Fruit fly (Drosophila melanogaster) whole organism, prepupa: ENCODE data around the gene CG43390.

Experiments used
- CG10631 ChIP-seq: fragments of 200-800 bp; sonication (Bioruptor generic); optimal IDR thresholded peaks from 2 replicates; lab custom pipeline; 2016; ENCODE audit warnings: missing biosample characterization, missing genetic modification characterization
- CG10669 ChIP-seq: fragments of 200-800 bp; sonication (Bioruptor generic); optimal IDR thresholded peaks from 3 replicates; lab custom pipeline; 2018; ENCODE audit warnings: missing biosample characterization, mild to moderate bottlenecking, missing genetic modification characterization, moderate library complexity
- CG11762 ChIP-seq: fragments of 200-800 bp; sonication (Bioruptor generic); optimal IDR thresholded peaks from 3 replicates; lab custom pipeline; 2016; ENCODE audit warnings: missing biosample characterization, missing genetic modification characterization; ENCODE audit not compliant: insufficient read depth
- CG11902 ChIP-seq: fragments of 200-800 bp; sonication (Bioruptor generic); optimal IDR thresholded peaks from 3 replicates; lab custom pipeline; 2016; ENCODE audit warnings: missing biosample characterization, missing genetic modification characterization
- CG15336 ChIP-seq: fragments of 200-800 bp; sonication (Bioruptor generic); IDR thresholded peaks from 2 replicates; pipeline ENCODE4 v1.3.6; 2022; ENCODE audit warnings: missing biosample characterization, missing genetic modification characterization
- CG1621 ChIP-seq: fragments of 200-800 bp; sonication (Bioruptor generic); optimal IDR thresholded peaks from 3 replicates; lab custom pipeline; 2018; ENCODE audit warnings: missing biosample characterization, mild to moderate bottlenecking, missing genetic modification characterization
- CG16779 ChIP-seq: fragments of 200-800 bp; sonication (Bioruptor generic); optimal IDR thresholded peaks from 3 replicates; lab custom pipeline; 2017; ENCODE audit warnings: missing biosample characterization, mild to moderate bottlenecking, missing genetic modification characterization
- CG3032 ChIP-seq: fragments of 200-800 bp; optimal IDR thresholded peaks from 2 replicates; lab custom pipeline; 2019; ENCODE audit warnings: missing biosample characterization, mild to moderate bottlenecking, missing genetic modification characterization, moderate library complexity
- CG31627 ChIP-seq: fragments of 200-800 bp; sonication (Bioruptor generic); optimal IDR thresholded peaks from 3 replicates; lab custom pipeline; 2016; ENCODE audit warnings: missing biosample characterization, missing genetic modification characterization
- CG32006 ChIP-seq: fragments of 200-800 bp; sonication (Bioruptor generic); optimal IDR thresholded peaks from 3 replicates; lab custom pipeline; 2017; ENCODE audit warnings: missing biosample characterization, mild to moderate bottlenecking, missing genetic modification characterization
- CG34406 ChIP-seq: fragments of 200-800 bp; sonication (Bioruptor generic); optimal IDR thresholded peaks from 3 replicates; lab custom pipeline; 2016; ENCODE audit warnings: missing biosample characterization, missing genetic modification characterization
- CG4318 ChIP-seq: fragments of 200-800 bp; sonication (Bioruptor generic); optimal IDR thresholded peaks from 3 replicates; lab custom pipeline; 2017; ENCODE audit warnings: missing biosample characterization, mild to moderate bottlenecking, missing genetic modification characterization
- CG6163 ChIP-seq: fragments of 200-800 bp; sonication (Bioruptor generic); IDR thresholded peaks from 3 replicates; pipeline ENCODE4 v1.3.6; 2022; ENCODE audit warnings: missing biosample characterization, missing genetic modification characterization
- CG6276 ChIP-seq: fragments of 200-800 bp; sonication (Bioruptor generic); optimal IDR thresholded peaks from 2 replicates; lab custom pipeline; 2017; ENCODE audit warnings: missing biosample characterization, mild to moderate bottlenecking, missing genetic modification characterization
- CG6792 ChIP-seq: fragments of 200-800 bp; sonication (Bioruptor generic); optimal IDR thresholded peaks from 3 replicates; lab custom pipeline; 2016; ENCODE audit warnings: missing biosample characterization, missing genetic modification characterization
- CG6808 ChIP-seq: fragments of 200-800 bp; sonication (Bioruptor generic); optimal IDR thresholded peaks from 3 replicates; lab custom pipeline; 2017; ENCODE audit warnings: missing biosample characterization, missing genetic modification characterization, mild to moderate bottlenecking, moderate library complexity, missing genetic modification reagents
- CG8632 ChIP-seq: fragments of 200-800 bp; sonication (Bioruptor generic); optimal IDR thresholded peaks from 3 replicates; lab custom pipeline; 2016; ENCODE audit warnings: missing biosample characterization, missing genetic modification characterization
- CG9139 ChIP-seq: fragments of 200-800 bp; sonication (Bioruptor generic); optimal IDR thresholded peaks from 3 replicates; lab custom pipeline; 2017; ENCODE audit warnings: missing biosample characterization, mild to moderate bottlenecking, missing genetic modification characterization
- Eip78C ChIP-seq: fragments of 200-800 bp; sonication (Bioruptor generic); peaks from one replicate; lab custom pipeline; 2016; ENCODE audit warnings: missing biosample characterization, missing genetic modification characterization
- Eip93F ChIP-seq: fragments of 200-800 bp; sonication (Bioruptor generic); optimal IDR thresholded peaks from 2 replicates; lab custom pipeline; 2016; ENCODE audit warnings: missing biosample characterization, mild to moderate bottlenecking, missing genetic modification characterization
- Ets96B ChIP-seq: fragments of 200-800 bp; optimal IDR thresholded peaks from 2 replicates; lab custom pipeline; 2019; ENCODE audit warnings: missing biosample characterization, mild to moderate bottlenecking, missing genetic modification characterization, moderate library complexity
- Hr38 ChIP-seq: sonication (Bioruptor generic); optimal IDR thresholded peaks from 2 replicates; lab custom pipeline; 2016; ENCODE audit warnings: missing biosample characterization, missing genetic modification characterization
- Hr39 ChIP-seq: fragments of 200-800 bp; sonication (Bioruptor generic); optimal IDR thresholded peaks from 2 replicates; lab custom pipeline; 2016; ENCODE audit warnings: missing biosample characterization, missing genetic modification characterization
- Hr4 ChIP-seq: fragments of 200-800 bp; sonication (Bioruptor generic); optimal IDR thresholded peaks from 3 replicates; lab custom pipeline; 2016; ENCODE audit warnings: missing biosample characterization, missing genetic modification characterization
- Lpt ChIP-seq: fragments of 200-800 bp; sonication (Bioruptor generic); optimal IDR thresholded peaks from 3 replicates; lab custom pipeline; 2016; ENCODE audit warnings: missing biosample characterization, missing genetic modification characterization
- Met ChIP-seq: fragments of 200-800 bp; sonication (Bioruptor generic); optimal IDR thresholded peaks from 3 replicates; lab custom pipeline; 2016; ENCODE audit warnings: missing biosample characterization, missing genetic modification characterization
- Smox ChIP-seq: fragments of 200-800 bp; sonication (Bioruptor generic); optimal IDR thresholded peaks from 3 replicates; lab custom pipeline; 2016; ENCODE audit warnings: missing biosample characterization, missing genetic modification characterization
- Sox102F ChIP-seq: fragments of 200-800 bp; sonication (Bioruptor generic); optimal IDR thresholded peaks from 2 replicates; lab custom pipeline; 2016; ENCODE audit warnings: missing biosample characterization, mild to moderate bottlenecking, missing genetic modification characterization
- Sox14 ChIP-seq: fragments of 200-800 bp; sonication (Bioruptor generic); optimal IDR thresholded peaks from 3 replicates; lab custom pipeline; 2016; ENCODE audit warnings: missing biosample characterization, missing genetic modification characterization
- Sox15 ChIP-seq: fragments of 200-800 bp; sonication (Bioruptor generic); optimal IDR thresholded peaks from 3 replicates; lab custom pipeline; 2016; ENCODE audit warnings: missing biosample characterization, missing genetic modification characterization
- achi ChIP-seq: fragments of 200-800 bp; sonication (Bioruptor generic); optimal IDR thresholded peaks from 3 replicates; lab custom pipeline; 2016; ENCODE audit warnings: missing biosample characterization, missing genetic modification characterization
- acj6 ChIP-seq: fragments of 200-800 bp; sonication (Bioruptor generic); optimal IDR thresholded peaks from 3 replicates; lab custom pipeline; 2016; ENCODE audit warnings: missing biosample characterization, missing genetic modification characterization
- dac ChIP-seq: fragments of 200-800 bp; sonication (Bioruptor generic); optimal IDR thresholded peaks from 2 replicates; lab custom pipeline; 2017; ENCODE audit warnings: missing biosample characterization, mild to moderate bottlenecking, missing genetic modification characterization
- eg ChIP-seq: fragments of 200-800 bp; sonication (Bioruptor generic); IDR thresholded peaks from 3 replicates; pipeline ENCODE4 v1.3.6; 2022; ENCODE audit warnings: missing biosample characterization, missing genetic modification characterization
- esn ChIP-seq: fragments of 200-800 bp; sonication (Bioruptor generic); optimal IDR thresholded peaks from 2 replicates; lab custom pipeline; 2016; ENCODE audit warnings: missing biosample characterization, mild to moderate bottlenecking, missing genetic modification characterization, moderate library complexity
- fkh ChIP-seq: fragments of 200-800 bp; sonication (Bioruptor generic); optimal IDR thresholded peaks from 3 replicates; lab custom pipeline; 2017; ENCODE audit warnings: missing biosample characterization, mild to moderate bottlenecking, missing genetic modification characterization, moderate library complexity
- lz ChIP-seq: fragments of 200-800 bp; sonication (Bioruptor generic); optimal IDR thresholded peaks from 3 replicates; lab custom pipeline; 2016; ENCODE audit warnings: missing biosample characterization, missing genetic modification characterization
- net ChIP-seq: fragments of 200-800 bp; sonication (Bioruptor generic); optimal IDR thresholded peaks from 3 replicates; lab custom pipeline; 2016; ENCODE audit warnings: missing biosample characterization, missing genetic modification characterization
- pdm3 ChIP-seq: fragments of 200-800 bp; sonication (Bioruptor generic); optimal IDR thresholded peaks from 3 replicates; lab custom pipeline; 2016; ENCODE audit warnings: missing biosample characterization, missing genetic modification characterization
- salr ChIP-seq, 2 experiments: fragments of 200-800 bp; sonication (Bioruptor generic); optimal IDR thresholded peaks; 3 replicates each; lab custom pipeline; 2016 to 2018; ENCODE audit warnings: missing biosample characterization in 2 of 2, missing genetic modification characterization in 2 of 2, mild to moderate bottlenecking in 1 of 2
- svp ChIP-seq: fragments of 200-800 bp; sonication (Bioruptor generic); peaks from one replicate; lab custom pipeline; 2016; ENCODE audit warnings: missing biosample characterization, missing genetic modification characterization
- topi ChIP-seq: fragments of 200-800 bp; sonication (Bioruptor generic); optimal IDR thresholded peaks from 3 replicates; lab custom pipeline; 2016; ENCODE audit warnings: missing biosample characterization, missing genetic modification characterization
- vri ChIP-seq: fragments of 200-800 bp; sonication (Bioruptor generic); optimal IDR thresholded peaks from 3 replicates; lab custom pipeline; 2016; ENCODE audit warnings: missing biosample characterization, mild to moderate bottlenecking, missing genetic modification characterization

Gene CG43390

DNA sequence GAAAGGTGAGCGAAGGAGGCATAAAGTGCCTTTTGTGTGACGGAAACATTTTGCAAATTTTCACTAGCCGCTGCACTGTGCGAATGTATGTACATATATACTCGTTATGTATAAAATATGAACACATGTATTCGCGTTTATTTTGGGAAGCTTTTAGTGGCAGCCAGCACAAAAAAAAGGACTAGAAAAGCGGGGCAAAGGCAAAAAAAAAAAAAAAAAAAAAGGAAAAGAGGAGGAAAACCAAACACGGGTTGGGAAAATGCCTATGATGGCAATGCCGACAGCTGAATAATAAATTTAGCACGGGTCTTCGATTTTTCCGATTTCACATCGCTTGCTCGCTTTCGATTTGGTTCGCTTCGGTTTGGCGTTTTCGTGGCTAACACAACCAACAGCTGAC, 30.3 kb downstream of the CG43390 start (continued):
- peak; percentile 22 for TF ChIP-seq CG6276
- TF ChIP-seq eg (GFP tag; lab: Robert Waterston, UW), result peak; percentile 61; the same call in 2 of the 3 replicates
- TF ChIP-seq fkh (GFP tag; lab: Kevin White, UChicago), result no peak
- TF ChIP-seq Hr39 (GFP tag; lab: Kevin White, UChicago), result no peak
- TF ChIP-seq CG31627 (GFP tag; lab: Kevin White, UChicago), result no peak
- no peak for TF ChIP-seq Sox102F (GFP tag; lab: Kevin White, UChicago)
- no peak for TF ChIP-seq CG10631 (GFP tag; lab: Kevin White, UChicago)
- TF ChIP-seq CG6163, result no peak
- no peak for TF ChIP-seq CG11762

DNA sequence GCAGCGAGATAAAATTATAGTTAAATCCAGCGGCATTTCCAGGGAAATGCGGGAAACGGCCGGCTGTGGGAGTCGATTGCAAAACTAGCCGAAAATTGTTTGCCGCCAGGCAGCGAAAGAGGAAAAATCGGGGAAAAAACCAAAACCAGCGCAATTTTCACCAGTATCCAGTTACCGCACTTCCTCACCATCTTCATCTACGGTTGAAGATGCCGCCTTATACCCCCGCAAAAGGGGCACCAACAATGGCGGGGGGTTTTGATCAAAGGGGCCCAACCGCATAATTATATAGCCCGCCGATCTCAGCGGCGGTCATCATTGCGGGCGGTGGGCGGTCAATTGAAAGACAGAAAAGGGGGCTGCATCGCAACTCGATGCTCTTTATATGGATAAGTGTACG, 31.7 kb downstream of the CG43390 start:
- TF ChIP-seq lz (GFP tag; lab: Kevin White, UChicago) (no peak), Hr4 (no peak), CG3032 (tag; lab: Kevin White, UChicago) (no peak), Ets96B (tag; lab: Kevin White, UChicago) (no peak), achi (GFP tag; lab: Kevin White, UChicago) (no peak), CG9139 (GFP tag; lab: Kevin White, UChicago) (no peak), Lpt (no peak), CG10669 (GFP tag; lab: Kevin White, UChicago) (no peak), CG16779 (no peak), CG6792 (GFP tag; lab: Kevin White, UChicago) (no peak), CG15336 (GFP tag; lab: Robert Waterston, UW) (no peak), salr (GFP tag; optimal IDR thresholded peaks at IDR 0.05; lab: Kevin White, UChicago) (no peak), svp (GFP tag; lab: Kevin White, UChicago) (no peak), net (GFP tag; lab: Kevin White, UChicago) (no peak), CG11762 (no peak), CG4318 (GFP tag; lab: Kevin White, UChicago) (no peak), vri (no peak)

DNA sequence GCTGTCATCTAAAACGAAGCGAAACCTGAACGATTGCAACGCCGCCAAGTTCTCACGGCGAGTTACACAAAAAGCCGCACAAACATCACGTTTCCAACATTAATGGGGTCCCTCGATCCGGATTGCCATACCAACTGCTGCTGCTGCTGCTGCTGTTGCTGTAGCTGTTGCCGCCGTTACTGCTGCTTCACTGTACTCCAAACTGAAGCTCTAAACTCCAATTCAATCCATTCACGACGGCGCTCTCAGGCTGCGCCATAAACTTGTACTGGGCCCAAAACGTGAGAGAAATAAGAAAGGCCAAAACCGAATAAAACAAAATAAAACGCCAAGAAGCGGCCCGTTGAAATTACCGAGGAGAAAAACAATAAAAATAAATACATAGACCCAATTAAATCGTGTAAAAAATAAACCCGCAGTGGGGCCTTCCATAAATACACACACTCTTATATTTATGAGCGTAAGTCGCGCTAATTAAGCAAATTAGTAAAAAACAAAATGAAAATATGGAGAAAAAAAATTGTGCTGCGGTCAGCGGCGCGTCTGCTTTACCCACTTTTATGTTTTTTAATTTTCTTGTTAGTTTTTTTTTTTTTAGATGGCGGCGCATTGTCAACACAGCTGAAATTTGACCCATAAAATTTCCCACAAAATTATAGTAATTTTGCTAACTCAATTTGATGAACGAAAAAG, 32.3 kb downstream of the CG43390 start:
- no peak for TF ChIP-seq CG3032 (tag; lab: Kevin White, UChicago)
- TF ChIP-seq CG15336 (GFP tag; lab: Robert Waterston, UW), result no peak
- TF ChIP-seq CG6276, result peak; percentile 34
- TF ChIP-seq CG6808, result no peak
- TF ChIP-seq CG10631 (GFP tag; lab: Kevin White, UChicago), result no peak
- TF ChIP-seq acj6, result no peak
- peak; percentile 25 for TF ChIP-seq Eip78C (GFP tag; lab: Kevin White, UChicago)
- TF ChIP-seq dac (GFP tag; lab: Kevin White, UChicago), result no peak

DNA sequence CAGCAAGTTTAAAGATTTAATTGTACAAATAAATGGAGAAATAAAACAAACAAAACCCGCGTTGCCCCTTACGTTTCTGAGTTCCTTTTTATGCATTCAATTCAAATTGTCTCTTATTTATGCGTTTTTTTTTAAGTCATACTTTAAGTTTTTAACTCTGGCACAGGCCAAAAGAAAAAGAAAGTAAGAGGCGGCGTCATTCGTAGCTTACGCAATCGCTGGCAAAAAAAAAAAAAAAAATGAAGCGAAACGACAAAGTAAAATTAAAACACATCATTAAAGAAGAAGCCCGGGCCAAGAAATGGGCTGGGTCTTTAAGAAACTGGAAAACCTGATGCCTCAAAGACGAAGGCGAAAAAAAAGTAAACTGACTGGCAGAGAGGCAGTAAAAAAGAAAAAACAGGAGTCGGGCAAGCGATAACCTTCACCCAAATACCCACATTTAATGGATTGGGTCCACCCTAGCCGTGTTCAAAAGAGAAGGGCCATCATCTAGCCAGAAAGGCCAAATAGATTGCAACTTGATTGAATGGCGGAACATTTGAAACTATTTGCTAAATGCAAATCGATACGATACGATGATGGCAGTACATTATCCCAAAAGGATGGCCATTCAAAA, 36.0 kb downstream of the CG43390 start:
- no peak for TF ChIP-seq Hr39 (GFP tag; lab: Kevin White, UChicago)
- TF ChIP-seq Eip93F (GFP tag; lab: Kevin White, UChicago), result no peak
- no peak for TF ChIP-seq CG6276
- no peak for TF ChIP-seq Smox
- TF ChIP-seq CG11902 (GFP tag; lab: Kevin White, UChicago), result no peak
- TF ChIP-seq CG32006 (GFP tag; lab: Kevin White, UChicago), result no peak
- peak; percentile 43 for TF ChIP-seq vri
- no peak for TF ChIP-seq acj6
- TF ChIP-seq CG6163, result peak; percentile 10; the same call in 1 of the 3 replicates
- TF ChIP-seq pdm3 (GFP tag; lab: Kevin White, UChicago), result no peak
- no peak for TF ChIP-seq Sox14 (GFP tag; lab: Kevin White, UChicago)
- TF ChIP-seq esn (GFP tag; lab: Kevin White, UChicago), result no peak
- TF ChIP-seq svp (GFP tag; lab: Kevin White, UChicago), result peak; percentile 58
- peak; percentile 52 for TF ChIP-seq Eip78C (GFP tag; lab: Kevin White, UChicago)
- no peak for TF ChIP-seq CG31627 (GFP tag; lab: Kevin White, UChicago)
- no peak for TF ChIP-seq CG34406
- no peak for TF ChIP-seq Sox15 (GFP tag; lab: Kevin White, UChicago)
- no peak for TF ChIP-seq CG3032 (tag; lab: Kevin White, UChicago)
- peak; percentile 12 for TF ChIP-seq CG6808
- no peak for TF ChIP-seq Hr38
- TF ChIP-seq CG15336 (GFP tag; lab: Robert Waterston, UW), result no peak
- TF ChIP-seq topi (GFP tag; lab: Kevin White, UChicago), result no peak
- TF ChIP-seq Hr4, result no peak
- no peak for TF ChIP-seq CG8632
- TF ChIP-seq CG10631 (GFP tag; lab: Kevin White, UChicago), result no peak
- no peak for TF ChIP-seq CG4318 (GFP tag; lab: Kevin White, UChicago)
- no peak for TF ChIP-seq CG1621
- TF ChIP-seq Met (GFP tag; lab: Kevin White, UChicago), result no peak
- no peak for TF ChIP-seq CG10669 (GFP tag; lab: Kevin White, UChicago)
